Worm (Caenorhabditis elegans) whole organism, mixed stage, embryonic: ENCODE measurements around the gene tkr-2.
A peak's percentile ranks its signal among the peaks of the same experiment; 100 is the strongest.

ENCODE experiments used
- bed-3 ChIP-seq: fragments of 200-800 bp; sonication (Bioruptor generic); optimal IDR thresholded peaks from 3 replicates; lab custom pipeline; 2018; ENCODE audit warnings: mild to moderate bottlenecking, missing genetic modification characterization, moderate library complexity, missing compliant biosample characterization
- blmp-1 ChIP-seq: fragments of 150-350 bp; optimal IDR thresholded peaks from 2 replicates; lab custom pipeline; 2014; ENCODE audit warnings: missing biosample characterization, missing genetic modification characterization
- ceh-39 ChIP-seq: fragments of 150-350 bp; optimal IDR thresholded peaks from 2 replicates; lab custom pipeline; 2014; ENCODE audit warnings: missing biosample characterization, missing genetic modification characterization
- ceh-43 ChIP-seq: fragments of 200-800 bp; sonication (Bioruptor generic); optimal IDR thresholded peaks from 2 replicates; lab custom pipeline; 2018; ENCODE audit warnings: mild to moderate bottlenecking, missing genetic modification characterization, moderate library complexity, missing compliant biosample characterization
- ceh-83 ChIP-seq: fragments of 200-800 bp; sonication (Bioruptor generic); optimal IDR thresholded peaks from 2 replicates; lab custom pipeline; 2018; ENCODE audit warnings: mild to moderate bottlenecking, missing genetic modification characterization, missing compliant biosample characterization
- ces-1 ChIP-seq: fragments of 150-350 bp; optimal IDR thresholded peaks from 2 replicates; lab custom pipeline; 2014; ENCODE audit warnings: missing biosample characterization, missing genetic modification reagents, missing genetic modification characterization
- cnd-1 ChIP-seq: fragments of 200-800 bp; sonication (Bioruptor generic); optimal IDR thresholded peaks from 2 replicates; lab custom pipeline; 2018; ENCODE audit warnings: mild to moderate bottlenecking, missing genetic modification characterization, missing compliant biosample characterization
- drap-1 ChIP-seq: fragments of 200-800 bp; sonication (Bioruptor generic); optimal IDR thresholded peaks from 3 replicates; lab custom pipeline; 2018; ENCODE audit warnings: mild to moderate bottlenecking, missing genetic modification characterization, missing compliant biosample characterization
- elt-1 ChIP-seq: sonication (generic microtip); optimal IDR thresholded peaks from 2 replicates; lab custom pipeline; 2017; ENCODE audit warnings: missing genetic modification characterization, mild to moderate bottlenecking, missing compliant biosample characterization, antibody characterized with exemption, moderate library complexity, borderline replicate concordance; ENCODE audit not compliant: insufficient read depth
- flh-1 ChIP-seq: fragments of 200-800 bp; sonication (Bioruptor generic); optimal IDR thresholded peaks from 2 replicates; lab custom pipeline; 2018; ENCODE audit warnings: mild to moderate bottlenecking, missing genetic modification characterization, moderate library complexity, missing compliant biosample characterization
- ham-2 ChIP-seq: fragments of 200-800 bp; sonication (Bioruptor generic); optimal IDR thresholded peaks from 2 replicates; lab custom pipeline; 2018; ENCODE audit warnings: mild to moderate bottlenecking, missing genetic modification characterization, missing compliant biosample characterization
- hlh-1 ChIP-seq: fragments of 150-350 bp; optimal IDR thresholded peaks from 2 replicates; lab custom pipeline; 2014; ENCODE audit warnings: missing biosample characterization, missing genetic modification reagents, missing genetic modification characterization
- lin-32 ChIP-seq: fragments of 200-800 bp; sonication (Bioruptor generic); optimal IDR thresholded peaks from 2 replicates; lab custom pipeline; 2018; ENCODE audit warnings: mild to moderate bottlenecking, missing genetic modification characterization, missing compliant biosample characterization
- mab-5 ChIP-seq: fragments of 150-350 bp; optimal IDR thresholded peaks from 2 replicates; lab custom pipeline; 2014; ENCODE audit warnings: missing biosample characterization, missing genetic modification characterization
- mep-1 ChIP-seq: fragments of 150-350 bp; optimal IDR thresholded peaks from 2 replicates; lab custom pipeline; 2017; ENCODE audit warnings: missing biosample characterization, missing genetic modification reagents, missing genetic modification characterization, inconsistent platforms
- mls-2 ChIP-seq: sonication (generic microtip); optimal IDR thresholded peaks from 2 replicates; lab custom pipeline; 2016; ENCODE audit warnings: mild to moderate bottlenecking, missing genetic modification characterization, moderate library complexity, missing compliant biosample characterization
- nhr-12 ChIP-seq: fragments of 150-350 bp; optimal IDR thresholded peaks from 2 replicates; lab custom pipeline; 2014; ENCODE audit warnings: missing biosample characterization, missing genetic modification characterization
- nhr-2 ChIP-seq: fragments of 150-350 bp; optimal IDR thresholded peaks from 2 replicates; lab custom pipeline; 2014; ENCODE audit warnings: missing biosample characterization, missing genetic modification characterization
- nhr-237 ChIP-seq: fragments of 150-350 bp; optimal IDR thresholded peaks from 2 replicates; lab custom pipeline; 2014; ENCODE audit warnings: missing biosample characterization, missing genetic modification characterization
- nhr-28 ChIP-seq: fragments of 150-350 bp; optimal IDR thresholded peaks from 2 replicates; lab custom pipeline; 2014; ENCODE audit warnings: missing biosample characterization, missing genetic modification characterization
- pha-4 ChIP-seq: fragments of 150-350 bp; optimal IDR thresholded peaks from 2 replicates; lab custom pipeline; 2018; ENCODE audit warnings: missing biosample characterization, missing genetic modification reagents, missing genetic modification characterization
- snpc-4 ChIP-seq: fragments of 150-350 bp; optimal IDR thresholded peaks from 2 replicates; lab custom pipeline; 2014; ENCODE audit warnings: missing biosample characterization, missing genetic modification characterization
- sptf-1 ChIP-seq: sonication (generic microtip); optimal IDR thresholded peaks from 2 replicates; lab custom pipeline; 2017; ENCODE audit warnings: mild to moderate bottlenecking, missing genetic modification characterization, moderate library complexity, missing compliant biosample characterization
- tbx-8 ChIP-seq: fragments of 200-800 bp; sonication (Bioruptor generic); optimal IDR thresholded peaks from 2 replicates; lab custom pipeline; 2018; ENCODE audit warnings: mild to moderate bottlenecking, missing genetic modification characterization, moderate library complexity, missing compliant biosample characterization
- unc-39 ChIP-seq: fragments of 150-350 bp; optimal IDR thresholded peaks from 2 replicates; lab custom pipeline; 2014; ENCODE audit warnings: missing biosample characterization, missing genetic modification characterization
- unc-62 ChIP-seq: fragments of 150-350 bp; optimal IDR thresholded peaks from 2 replicates; lab custom pipeline; 2014; ENCODE audit warnings: missing biosample characterization, missing genetic modification reagents, missing genetic modification characterization
- zip-8 ChIP-seq: fragments of 150-350 bp; optimal IDR thresholded peaks from 2 replicates; lab custom pipeline; 2014; ENCODE audit warnings: missing biosample characterization, missing genetic modification characterization
- ztf-11 ChIP-seq: fragments of 150-350 bp; optimal IDR thresholded peaks from 2 replicates; lab custom pipeline; 2014; ENCODE audit warnings: missing biosample characterization, missing genetic modification characterization

The tkr-2 gene

ce11 chrIV:6172959-6173358, 28.9 kb upstream of the tkr-2 start:
- TF ChIP-seq bed-3 (no peak), unc-62 (GFP tag; lab: Kevin White, UChicago) (no peak), ces-1 (GFP tag; lab: Kevin White, UChicago) (peak; percentile 12)

- TF ChIP-seq ces-1 (GFP tag; lab: Kevin White, UChicago) = peak; percentile 75
- TF ChIP-seq cnd-1 = no peak
- no peak for TF ChIP-seq ceh-39 (tag; lab: Kevin White, UChicago)
- TF ChIP-seq zip-8 (tag; lab: Kevin White, UChicago) = no peak
- TF ChIP-seq nhr-237 = no peak
- no peak for TF ChIP-seq ztf-11 (tag; lab: Kevin White, UChicago)
Observed at ce11 chrIV:6177383-6177782, 24.5 kb upstream of the tkr-2 start.

ce11 chrIV:6183757-6184156, 18.1 kb upstream of the tkr-2 start, which contains the start of gene unc-77:
Gene unc-77, minus strand, starts transcription at chrIV:6183857.
- TF ChIP-seq sptf-1 (tag; lab: Kevin White, UChicago) = no peak
- TF ChIP-seq hlh-1 = no peak
- no peak for TF ChIP-seq nhr-28 (tag; lab: Kevin White, UChicago)
- no peak for TF ChIP-seq drap-1 (GFP tag; lab: Kevin White, UChicago)
- no peak for TF ChIP-seq mab-5 (tag; lab: Kevin White, UChicago)
- no peak for TF ChIP-seq cnd-1
- TF ChIP-seq pha-4 (tag; lab: Kevin White, UChicago) = no peak
- no peak for TF ChIP-seq nhr-2 (tag; lab: Kevin White, UChicago)
- no peak for TF ChIP-seq lin-32 (GFP tag; lab: Kevin White, UChicago)
- no peak for TF ChIP-seq ceh-83 (GFP tag; lab: Kevin White, UChicago)
- no peak for TF ChIP-seq ham-2 (GFP tag; lab: Kevin White, UChicago)

ce11 chrIV:6185578-6185977, 16.3 kb upstream of the tkr-2 start, which contains the start of gene asp-9:
Gene asp-9, plus strand, starts transcription at chrIV:6185889.
- TF ChIP-seq mep-1 (tag; lab: Kevin White, UChicago) (no peak), cnd-1 (no peak), blmp-1 (tag; lab: Kevin White, UChicago) (no peak), ceh-83 (GFP tag; lab: Kevin White, UChicago) (no peak), nhr-2 (tag; lab: Kevin White, UChicago) (no peak)

- TF ChIP-seq ceh-43 (GFP tag; lab: Kevin White, UChicago) (no peak), unc-62 (GFP tag; lab: Kevin White, UChicago) (no peak), mls-2 (tag; lab: Kevin White, UChicago) (no peak), tbx-8 (GFP tag; lab: Kevin White, UChicago) (no peak), zip-8 (tag; lab: Kevin White, UChicago) (no peak), ceh-83 (GFP tag; lab: Kevin White, UChicago) (no peak), ces-1 (GFP tag; lab: Kevin White, UChicago) (no peak), unc-39 (tag; lab: Kevin White, UChicago) (no peak), elt-1 (tag; lab: Kevin White, UChicago) (no peak), cnd-1 (no peak), lin-32 (GFP tag; lab: Kevin White, UChicago) (no peak), blmp-1 (tag; lab: Kevin White, UChicago) (no peak), bed-3 (no peak), ham-2 (GFP tag; lab: Kevin White, UChicago) (no peak), ztf-11 (tag; lab: Kevin White, UChicago) (no peak), pha-4 (tag; lab: Kevin White, UChicago) (no peak), nhr-12 (tag; lab: Kevin White, UChicago) (no peak)
Observed at ce11 chrIV:6187160-6187559, 14.7 kb upstream of the tkr-2 start.

ce11 chrIV:6200249-6200648, 1.6 kb upstream of the tkr-2 start:
- TF ChIP-seq zip-8 (tag; lab: Kevin White, UChicago) (no peak), snpc-4 (tag; lab: Kevin White, UChicago) (no peak), flh-1 (GFP tag; lab: Kevin White, UChicago) (no peak), blmp-1 (tag; lab: Kevin White, UChicago) (no peak), nhr-237 (no peak), ces-1 (GFP tag; lab: Kevin White, UChicago) (no peak), ceh-39 (tag; lab: Kevin White, UChicago) (no peak), ceh-43 (GFP tag; lab: Kevin White, UChicago) (no peak)
- TF ChIP-seq, all 35 proteins: peak for 0
